Worm (Caenorhabditis elegans) whole organism, L3 larva: ENCODE results near the gene cmd-1.

Source experiments
- aly-2 ChIP-seq: fragments of 150-350 bp; optimal IDR thresholded peaks from 2 replicates; lab custom pipeline; 2014; ENCODE audit warnings: missing biosample characterization, missing genetic modification characterization
- ama-1 ChIP-seq: fragments of 150-350 bp; optimal IDR thresholded peaks from 2 replicates; lab custom pipeline; 2018
- nfya-1 ChIP-seq: sonication (generic microtip); optimal IDR thresholded peaks from 2 replicates; lab custom pipeline; 2017; ENCODE audit warnings: missing genetic modification characterization, mild to moderate bottlenecking, missing compliant biosample characterization, antibody characterized with exemption, moderate library complexity; ENCODE audit not compliant: insufficient read depth
- nhr-11 ChIP-seq: fragments of 150-350 bp; optimal IDR thresholded peaks from 2 replicates; lab custom pipeline; 2014; ENCODE audit warnings: missing biosample characterization, missing genetic modification characterization
- nhr-12 ChIP-seq: fragments of 150-350 bp; optimal IDR thresholded peaks from 2 replicates; lab custom pipeline; 2014; ENCODE audit warnings: missing biosample characterization, missing genetic modification characterization
- nhr-23 ChIP-seq: fragments of 150-350 bp; optimal IDR thresholded peaks from 2 replicates; lab custom pipeline; 2014; ENCODE audit warnings: missing biosample characterization, missing genetic modification reagents, missing genetic modification characterization
- nhr-25 ChIP-seq: sonication (generic microtip); optimal IDR thresholded peaks from 2 replicates; lab custom pipeline; 2017; ENCODE audit warnings: missing biosample characterization, missing genetic modification characterization
- pqm-1 ChIP-seq: fragments of 150-350 bp; optimal IDR thresholded peaks from 2 replicates; lab custom pipeline; 2017; ENCODE audit warnings: missing biosample characterization, missing genetic modification characterization, inconsistent platforms
- snpc-4 ChIP-seq: fragments of 150-350 bp; optimal IDR thresholded peaks from 2 replicates; lab custom pipeline; 2014; ENCODE audit warnings: missing biosample characterization, missing genetic modification characterization
- tbx-2 ChIP-seq: sonication (generic microtip); optimal IDR thresholded peaks from 2 replicates; lab custom pipeline; 2016; ENCODE audit warnings: mild to moderate bottlenecking, missing genetic modification characterization, missing compliant biosample characterization

ce11 chrV:1149734-1150669, 6.1 kb upstream of the cmd-1 start:
- TF ChIP-seq snpc-4 (tag; lab: Kevin White, UChicago) (no peak), nfya-1 (no peak), nhr-25 (no peak), tbx-2 (tag; lab: Kevin White, UChicago) (no peak), nhr-12 (tag; lab: Kevin White, UChicago) (no peak), nhr-11 (tag; lab: Kevin White, UChicago) (no peak), nhr-23 (tag; lab: Kevin White, UChicago) (no peak), aly-2 (tag; lab: Kevin White, UChicago) (no peak), pqm-1 (tag; lab: Kevin White, UChicago) (no peak), ama-1 (lab: Kevin White, UChicago) (no peak)
